Worm (Caenorhabditis elegans) whole organism, L2 larva: ENCODE measurements around the gene F32D8.15.
A peak's percentile ranks its signal among the peaks of the same experiment; 100 is the strongest.

Experiments
- R02D3.7 ChIP-seq: fragments of 150-350 bp; optimal IDR thresholded peaks from 2 replicates; lab custom pipeline; 2014; ENCODE audit warnings: missing biosample characterization, missing genetic modification characterization
- dmd-4 ChIP-seq: sonication (generic microtip); optimal IDR thresholded peaks from 2 replicates; lab custom pipeline; 2017; ENCODE audit warnings: missing biosample characterization, missing genetic modification characterization
- fos-1 ChIP-seq: fragments of 150-350 bp; optimal IDR thresholded peaks from 2 replicates; lab custom pipeline; 2014; ENCODE audit warnings: missing biosample characterization, missing genetic modification characterization
- mab-5 ChIP-seq: fragments of 150-350 bp; optimal IDR thresholded peaks from 2 replicates; lab custom pipeline; 2014; ENCODE audit warnings: missing biosample characterization, missing genetic modification characterization
- nhr-10 ChIP-seq: sonication (generic microtip); optimal IDR thresholded peaks from 2 replicates; lab custom pipeline; 2017; ENCODE audit warnings: missing biosample characterization, missing genetic modification characterization
- skn-1 ChIP-seq: sonication (generic microtip); optimal IDR thresholded peaks from 2 replicates; lab custom pipeline; 2017; ENCODE audit warnings: missing biosample characterization, missing genetic modification characterization
- sma-3 ChIP-seq: sonication (generic microtip); optimal IDR thresholded peaks from 2 replicates; lab custom pipeline; 2016; ENCODE audit warnings: missing genetic modification reagents, missing genetic modification characterization, missing compliant biosample characterization
- unc-62 ChIP-seq: fragments of 150-350 bp; optimal IDR thresholded peaks from 2 replicates; lab custom pipeline; 2014; ENCODE audit warnings: missing biosample characterization, missing genetic modification reagents, missing genetic modification characterization

ce11 chrV:10954832-10955231 lies 51.0 kb downstream of the F32D8.15 start, which contains the start of gene F17C11.6:
- peak; percentile 2 for TF ChIP-seq fos-1 (tag; lab: Kevin White, UChicago)
- TF ChIP-seq mab-5 (tag; lab: Kevin White, UChicago), result no peak
- TF ChIP-seq sma-3 (GFP tag; lab: Kevin White, UChicago), result no peak
- no peak for TF ChIP-seq nhr-10
- TF ChIP-seq dmd-4 (tag; lab: Kevin White, UChicago), result no peak
- TF ChIP-seq unc-62, result no peak
- TF ChIP-seq R02D3.7 (tag; lab: Kevin White, UChicago), result no peak
- no peak for TF ChIP-seq skn-1
